Worm (Caenorhabditis elegans) whole organism, L2 larva: Measurements from ENCODE around the gene npr-13.

Experiments used
- C34F6.9 ChIP-seq: fragments of 150-350 bp; optimal IDR thresholded peaks from 2 replicates; lab custom pipeline; 2014; ENCODE audit warnings: missing biosample characterization, missing genetic modification characterization
- F13H6.1 ChIP-seq: sonication (generic microtip); optimal IDR thresholded peaks from 2 replicates; lab custom pipeline; 2016; ENCODE audit warnings: missing genetic modification characterization, missing compliant biosample characterization
- Y55F3AM.14 ChIP-seq: fragments of 200-800 bp; sonication (Bioruptor generic); optimal IDR thresholded peaks from 2 replicates; lab custom pipeline; 2018; ENCODE audit warnings: mild to moderate bottlenecking, missing genetic modification characterization, missing compliant biosample characterization
- ZK546.5 ChIP-seq: sonication (generic microtip); optimal IDR thresholded peaks from 2 replicates; lab custom pipeline; 2017; ENCODE audit warnings: missing biosample characterization, missing genetic modification characterization
- alr-1 ChIP-seq: fragments of 150-350 bp; optimal IDR thresholded peaks from 2 replicates; lab custom pipeline; 2014; ENCODE audit warnings: missing biosample characterization, missing genetic modification characterization
- aly-2 ChIP-seq: fragments of 150-350 bp; optimal IDR thresholded peaks from 2 replicates; lab custom pipeline; 2014; ENCODE audit warnings: missing biosample characterization, missing genetic modification characterization
- ama-1 ChIP-seq: fragments of 150-350 bp; optimal IDR thresholded peaks from 2 replicates; lab custom pipeline; 2018; ENCODE audit warnings: inconsistent platforms
- blmp-1 ChIP-seq: sonication (generic microtip); optimal IDR thresholded peaks from 2 replicates; lab custom pipeline; 2017; ENCODE audit warnings: missing genetic modification characterization, mild to moderate bottlenecking, missing compliant biosample characterization, antibody characterized with exemption, moderate library complexity; ENCODE audit not compliant: insufficient read depth
- ceh-82 ChIP-seq: fragments of 150-350 bp; optimal IDR thresholded peaks from 2 replicates; lab custom pipeline; 2014; ENCODE audit warnings: missing biosample characterization, missing genetic modification characterization
- crh-2 ChIP-seq: sonication (generic microtip); optimal IDR thresholded peaks from 2 replicates; lab custom pipeline; 2017; ENCODE audit warnings: missing biosample characterization, missing genetic modification characterization
- egl-27 ChIP-seq: sonication (generic microtip); optimal IDR thresholded peaks from 3 replicates; lab custom pipeline; 2017; ENCODE audit warnings: missing biosample characterization, missing genetic modification reagents, missing genetic modification characterization
- elt-1 ChIP-seq: fragments of 150-350 bp; optimal IDR thresholded peaks from 2 replicates; lab custom pipeline; 2014; ENCODE audit warnings: missing biosample characterization, missing genetic modification characterization
- fos-1 ChIP-seq: fragments of 150-350 bp; optimal IDR thresholded peaks from 2 replicates; lab custom pipeline; 2014; ENCODE audit warnings: missing biosample characterization, missing genetic modification characterization
- gmeb-1 ChIP-seq: fragments of 150-350 bp; optimal IDR thresholded peaks from 2 replicates; lab custom pipeline; 2014; ENCODE audit warnings: missing biosample characterization, missing genetic modification characterization
- lin-11 ChIP-seq: fragments of 150-350 bp; sonication (generic microtip); optimal IDR thresholded peaks from 2 replicates; lab custom pipeline; 2014; ENCODE audit warnings: missing biosample characterization, missing genetic modification characterization, inconsistent platforms, mixed read lengths
- lin-13 ChIP-seq: fragments of 150-350 bp; optimal IDR thresholded peaks from 2 replicates; lab custom pipeline; 2014; ENCODE audit warnings: missing biosample characterization, missing genetic modification reagents, missing genetic modification characterization
- lsy-2 ChIP-seq, 2 experiments: fragments of 150-350 bp in 1 of 2; sonication (generic microtip) in 1 of 2; optimal IDR thresholded peaks; 2 replicates each; lab custom pipeline; 2014 to 2017; ENCODE audit warnings: missing biosample characterization in 2 of 2, missing genetic modification characterization in 2 of 2
- mbf-1 ChIP-seq: sonication (generic microtip); optimal IDR thresholded peaks from 2 replicates; lab custom pipeline; 2017; ENCODE audit warnings: missing biosample characterization, missing genetic modification characterization
- mdl-1 ChIP-seq, 2 experiments: fragments of 150-350 bp in 1 of 2; sonication (generic microtip) in 1 of 2; optimal IDR thresholded peaks; 2 replicates each; lab custom pipeline; 2017; ENCODE audit warnings: missing biosample characterization in 2 of 2, missing genetic modification characterization in 2 of 2
- nhr-12 ChIP-seq: fragments of 150-350 bp; optimal IDR thresholded peaks from 2 replicates; lab custom pipeline; 2014; ENCODE audit warnings: missing biosample characterization, missing genetic modification characterization
- nhr-129 ChIP-seq: fragments of 150-350 bp; optimal IDR thresholded peaks from 2 replicates; lab custom pipeline; 2014; ENCODE audit warnings: missing biosample characterization, missing genetic modification characterization
- nhr-21 ChIP-seq: fragments of 150-350 bp; optimal IDR thresholded peaks from 2 replicates; lab custom pipeline; 2014; ENCODE audit warnings: missing biosample characterization, missing genetic modification characterization
- nhr-23 ChIP-seq: fragments of 150-350 bp; optimal IDR thresholded peaks from 2 replicates; lab custom pipeline; 2014; ENCODE audit warnings: missing biosample characterization, missing genetic modification reagents, missing genetic modification characterization
- nhr-25 ChIP-seq: fragments of 150-350 bp; sonication (generic microtip); optimal IDR thresholded peaks from 3 replicates; lab custom pipeline; 2014; ENCODE audit warnings: missing biosample characterization, missing genetic modification characterization
- nhr-6 ChIP-seq: fragments of 150-350 bp; optimal IDR thresholded peaks from 2 replicates; lab custom pipeline; 2014; ENCODE audit warnings: missing biosample characterization, missing genetic modification characterization
- nhr-77 ChIP-seq: fragments of 150-350 bp; optimal IDR thresholded peaks from 2 replicates; lab custom pipeline; 2014; ENCODE audit warnings: missing biosample characterization, missing genetic modification characterization
- peb-1 ChIP-seq: fragments of 150-350 bp; optimal IDR thresholded peaks from 2 replicates; lab custom pipeline; 2014; ENCODE audit warnings: missing biosample characterization, missing genetic modification characterization
- sem-4 ChIP-seq: fragments of 150-350 bp; optimal IDR thresholded peaks from 2 replicates; lab custom pipeline; 2014; ENCODE audit warnings: missing biosample characterization, missing genetic modification reagents, missing genetic modification characterization
- skn-1 ChIP-seq: sonication (generic microtip); optimal IDR thresholded peaks from 2 replicates; lab custom pipeline; 2017; ENCODE audit warnings: missing biosample characterization, missing genetic modification characterization
- sma-3 ChIP-seq: sonication (generic microtip); optimal IDR thresholded peaks from 2 replicates; lab custom pipeline; 2016; ENCODE audit warnings: missing genetic modification reagents, missing genetic modification characterization, missing compliant biosample characterization
- sma-9 ChIP-seq, 2 experiments: fragments of 150-350 bp in 1 of 2; sonication (generic microtip) in 1 of 2; optimal IDR thresholded peaks; 2 replicates each; lab custom pipeline; 2014 to 2016; ENCODE audit warnings: missing genetic modification characterization in 2 of 2, mild to moderate bottlenecking in 1 of 2, missing biosample characterization in 1 of 2, missing compliant biosample characterization in 1 of 2, missing genetic modification reagents in 1 of 2, moderate library complexity in 1 of 2
- snpc-4 ChIP-seq: fragments of 150-350 bp; optimal IDR thresholded peaks from 2 replicates; lab custom pipeline; 2014; ENCODE audit warnings: missing biosample characterization, missing genetic modification characterization
- unc-39 ChIP-seq: fragments of 150-350 bp; optimal IDR thresholded peaks from 2 replicates; lab custom pipeline; 2014; ENCODE audit warnings: missing biosample characterization, missing genetic modification characterization
- unc-55 ChIP-seq: fragments of 150-350 bp; sonication (generic microtip); optimal IDR thresholded peaks from 3 replicates; lab custom pipeline; 2014; ENCODE audit warnings: missing biosample characterization, missing genetic modification reagents, missing genetic modification characterization
- unc-62 ChIP-seq: fragments of 150-350 bp; optimal IDR thresholded peaks from 2 replicates; lab custom pipeline; 2014; ENCODE audit warnings: missing biosample characterization, missing genetic modification reagents, missing genetic modification characterization
- zag-1 ChIP-seq: fragments of 150-350 bp; optimal IDR thresholded peaks from 2 replicates; lab custom pipeline; 2014; ENCODE audit warnings: missing biosample characterization, missing genetic modification characterization
- ztf-1 ChIP-seq: fragments of 200-800 bp; sonication (Bioruptor generic); conservative IDR thresholded peaks from 2 replicates; pipeline ENCODE4 v1.3.6; 2022; ENCODE audit warnings: missing genetic modification characterization, missing compliant biosample characterization
- ztf-11 ChIP-seq: sonication (generic microtip); optimal IDR thresholded peaks from 2 replicates; lab custom pipeline; 2017; ENCODE audit warnings: missing biosample characterization, missing genetic modification characterization
- ztf-4 ChIP-seq: fragments of 150-350 bp; optimal IDR thresholded peaks from 2 replicates; lab custom pipeline; 2014; ENCODE audit warnings: missing biosample characterization, missing genetic modification characterization

Gene npr-13

DNA sequence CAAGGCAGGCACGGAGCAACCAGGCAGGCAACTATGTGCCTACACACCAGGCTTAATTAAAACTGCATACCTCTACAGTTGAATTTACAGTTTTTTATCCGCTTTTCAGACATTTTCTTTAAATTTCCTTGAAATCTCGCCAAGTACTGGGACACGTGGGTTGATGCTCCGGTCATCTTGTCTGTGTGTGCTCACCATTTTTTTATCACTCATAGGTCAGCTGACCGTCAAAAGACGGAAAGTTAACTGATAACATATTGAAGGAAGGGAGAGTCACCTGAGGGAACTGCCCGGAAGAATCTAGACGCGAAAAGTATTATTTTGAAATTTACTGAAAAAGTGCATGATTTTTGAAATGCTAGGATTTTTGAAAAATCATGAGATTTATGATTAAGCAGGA, 7.9 kb downstream of the npr-13 start:
- TF ChIP-seq F13H6.1 (tag; lab: Kevin White, UChicago), result peak; percentile 41
- TF ChIP-seq lin-13, result no peak
- TF ChIP-seq gmeb-1 (tag; lab: Kevin White, UChicago), result peak; percentile 28
- peak; percentile 72 for TF ChIP-seq sma-9 (GFP tag; optimal IDR thresholded peaks at IDR 0.05; lab: Kevin White, UChicago)
- TF ChIP-seq sma-9 (tag; optimal IDR thresholded peaks at IDR 0.05; lab: Kevin White, UChicago), result no peak
- no peak for TF ChIP-seq peb-1 (tag; lab: Kevin White, UChicago)
- peak; percentile 14 for TF ChIP-seq snpc-4 (tag; lab: Kevin White, UChicago)
- peak; percentile 36 for TF ChIP-seq crh-2 (tag; lab: Kevin White, UChicago)
- TF ChIP-seq fos-1, result peak; percentile 82
- no peak for TF ChIP-seq mbf-1 (tag; lab: Kevin White, UChicago)
- TF ChIP-seq ztf-11 (tag; lab: Kevin White, UChicago), result no peak
- TF ChIP-seq ceh-82 (tag; lab: Kevin White, UChicago), result no peak
- TF ChIP-seq skn-1, result no peak
- no peak for TF ChIP-seq ZK546.5 (tag; lab: Kevin White, UChicago)
- TF ChIP-seq C34F6.9 (tag; lab: Kevin White, UChicago), result peak; percentile 25
- no peak for TF ChIP-seq nhr-25 (tag; lab: Kevin White, UChicago)
- peak in 1 of 2 experiments; percentile 18 for TF ChIP-seq mdl-1 (tag; optimal IDR thresholded peaks at IDR 0.05; lab: Kevin White, UChicago)
- no peak for TF ChIP-seq alr-1 (tag; lab: Kevin White, UChicago)
- no peak for TF ChIP-seq aly-2 (tag; lab: Kevin White, UChicago)
- TF ChIP-seq nhr-129, result peak; percentile 75

DNA sequence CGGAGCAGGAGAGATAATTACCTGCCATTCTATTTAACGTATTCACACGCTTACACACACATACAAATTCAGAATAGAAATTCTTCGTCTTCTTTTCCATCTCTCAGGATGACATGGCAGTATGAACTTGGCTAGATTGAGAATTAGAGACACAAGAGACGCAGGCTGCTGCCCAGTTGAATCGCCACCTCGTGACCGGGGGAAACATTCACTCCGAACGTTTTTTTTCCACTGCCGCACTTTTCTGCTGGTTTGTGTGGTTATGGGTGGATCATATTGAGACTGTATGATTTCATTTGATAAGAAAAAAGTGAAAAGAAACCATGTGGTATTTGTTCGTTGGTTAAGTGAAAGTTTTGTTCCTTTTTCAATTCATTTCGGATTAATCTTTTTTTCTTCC, 8.8 kb downstream of the npr-13 start:
- TF ChIP-seq F13H6.1 (tag; lab: Kevin White, UChicago), result peak; percentile 52
- TF ChIP-seq lin-11, result peak; percentile 16
- peak; percentile 57 for TF ChIP-seq gmeb-1 (tag; lab: Kevin White, UChicago)
- TF ChIP-seq elt-1, result no peak
- no peak for TF ChIP-seq ceh-82 (tag; lab: Kevin White, UChicago)
- TF ChIP-seq ama-1 (lab: Kevin White, UChicago), result peak; percentile 70
- TF ChIP-seq skn-1, result peak; percentile 72
- TF ChIP-seq egl-27 (tag; lab: Kevin White, UChicago), result peak; percentile 58
- TF ChIP-seq blmp-1 (tag; lab: Kevin White, UChicago), result peak; percentile 99
- no peak for TF ChIP-seq nhr-6 (tag; lab: Kevin White, UChicago)
- TF ChIP-seq nhr-129, result peak; percentile 83
- TF ChIP-seq sma-3 (GFP tag; lab: Kevin White, UChicago), result peak; percentile 86
- no peak for TF ChIP-seq peb-1 (tag; lab: Kevin White, UChicago)
- TF ChIP-seq C34F6.9 (tag; lab: Kevin White, UChicago), result peak; percentile 80
- no peak for TF ChIP-seq unc-39 (tag; lab: Kevin White, UChicago)
- peak; percentile 85 for TF ChIP-seq nhr-25 (tag; lab: Kevin White, UChicago)
- peak; percentile 61 for TF ChIP-seq sem-4 (tag; lab: Kevin White, UChicago)
- TF ChIP-seq lsy-2 (tag; optimal IDR thresholded peaks at IDR 0.05; lab: Kevin White, UChicago), result peak in 1 of 2 experiments; percentile 68
- TF ChIP-seq zag-1 (tag; lab: Kevin White, UChicago), result peak; percentile 20
- TF ChIP-seq unc-62 (GFP tag; lab: Kevin White, UChicago), result no peak
- peak; percentile 58 to 65 for TF ChIP-seq mdl-1 (tag; optimal IDR thresholded peaks at IDR 0.05; lab: Kevin White, UChicago)
- TF ChIP-seq lin-13, result no peak
- no peak for TF ChIP-seq nhr-23
- TF ChIP-seq unc-55 (GFP tag; lab: Kevin White, UChicago), result peak; percentile 5
- peak; percentile 75 for TF ChIP-seq Y55F3AM.14 (GFP tag; lab: Kevin White, UChicago)
- no peak for TF ChIP-seq ztf-1 (GFP tag; lab: Robert Waterston, UW)
- TF ChIP-seq nhr-77 (tag; lab: Kevin White, UChicago), result no peak
- peak; percentile 59 for TF ChIP-seq fos-1
- peak; percentile 88 for TF ChIP-seq sma-9 (GFP tag; optimal IDR thresholded peaks at IDR 0.05; lab: Kevin White, UChicago)
- no peak for TF ChIP-seq sma-9 (tag; optimal IDR thresholded peaks at IDR 0.05; lab: Kevin White, UChicago)
- no peak for TF ChIP-seq nhr-12 (tag; lab: Kevin White, UChicago)
- peak; percentile 20 for TF ChIP-seq ztf-4 (tag; lab: Kevin White, UChicago)
- TF ChIP-seq nhr-21 (tag; lab: Kevin White, UChicago), result peak; percentile 86
- TF ChIP-seq crh-2 (tag; lab: Kevin White, UChicago), result peak; percentile 67
